Fruit fly (Drosophila melanogaster): ENCODE data around the gene CG13737.

CG13737 gene

dm6 chr3L:13911649-13912260 is 33.0 kb downstream of the CG13737 start (continued):
- TF ChIP-seq sug (tag; optimal IDR thresholded peaks at IDR 0.05) (peak; percentile 36), nerfin-1 (tag; optimal IDR thresholded peaks at IDR 0.05) (peak; percentile 51), Rfx (GFP tag; IDR thresholded peaks at IDR 0.05) (peak; percentile 66), CG30020 (tag; optimal IDR thresholded peaks at IDR 0.05) (peak; percentile 19), CG6813 (GFP tag; optimal IDR thresholded peaks at IDR 0.05) (peak; percentile 51), Dp (GFP tag; optimal IDR thresholded peaks at IDR 0.05) (no peak), Hr51 (GFP tag; optimal IDR thresholded peaks at IDR 0.05) (peak in 1 of 2 experiments; percentile 85), Rx (GFP tag; IDR thresholded peaks at IDR 0.05) (peak; percentile 50), CG12071 (GFP tag; optimal IDR thresholded peaks at IDR 0.05) (no peak), CG9727 (GFP tag; optimal IDR thresholded peaks at IDR 0.05) (peak; percentile 52), CG1233 (GFP tag; optimal IDR thresholded peaks at IDR 0.05) (peak; percentile 55), klu (GFP tag; IDR thresholded peaks at IDR 0.05) (peak; percentile 48; the same call in 1 of the 2 replicates), CG9437 (GFP tag; optimal IDR thresholded peaks at IDR 0.05) (peak; percentile 75), CG15269 (tag; optimal IDR thresholded peaks at IDR 0.05) (peak; percentile 81), Blimp-1 (GFP tag; optimal IDR thresholded peaks at IDR 0.05) (peak; percentile 68), CG14014 (GFP tag; IDR thresholded peaks at IDR 0.05) (peak; percentile 57), Meics (GFP tag; optimal IDR thresholded peaks at IDR 0.05) (peak; percentile 70), CG7357 (GFP tag; IDR thresholded peaks at IDR 0.05) (peak; percentile 62; the same call in 2 of the 3 replicates), Hr78 (GFP tag; optimal IDR thresholded peaks at IDR 0.05) (peak in 1 of 2 experiments; percentile 89), Chrac-16 (GFP tag; optimal IDR thresholded peaks at IDR 0.05) (peak; percentile 36), CG12391 (tag; optimal IDR thresholded peaks at IDR 0.05) (peak; percentile 72), CHES-1-like (GFP tag; optimal IDR thresholded peaks at IDR 0.05) (no peak), row (GFP tag; IDR thresholded peaks at IDR 0.05) (peak; percentile 69), CG12659 (GFP tag; optimal IDR thresholded peaks at IDR 0.05) (peak; percentile 69), zfh1 (GFP tag; IDR thresholded peaks at IDR 0.05) (peak; percentile 62; the same call in 1 of the 3 replicates), HmgZ (tag; optimal IDR thresholded peaks at IDR 0.05) (no peak), CG16815 (GFP tag; optimal IDR thresholded peaks at IDR 0.05) (peak; percentile 20), crc (GFP tag; optimal IDR thresholded peaks at IDR 0.05) (no peak), CG13624 (GFP tag; optimal IDR thresholded peaks at IDR 0.05) (peak; percentile 0), ewg (GFP tag; optimal IDR thresholded peaks at IDR 0.05) (peak; percentile 49), CG14441 (GFP tag; IDR thresholded peaks at IDR 0.05) (peak; percentile 64), knrl (GFP tag; IDR thresholded peaks at IDR 0.05; ENCODE audit: partially characterized antibody) (no peak), al (GFP tag; IDR thresholded peaks at IDR 0.05) (0 out of 2 replicates have a peak, but pooled peaks have one; percentile 5), CG5180 (GFP tag; optimal IDR thresholded peaks at IDR 0.05) (peak; percentile 4), tgo (GFP tag; IDR thresholded peaks at IDR 0.05) (peak; percentile 79), oc (tag; optimal IDR thresholded peaks at IDR 0.05) (peak; percentile 58), CG3407 (GFP tag; optimal IDR thresholded peaks at IDR 0.05) (peak; percentile 43), Ravus (GFP tag; IDR thresholded peaks at IDR 0.05) (no peak), cato (GFP tag; optimal IDR thresholded peaks at IDR 0.05; ENCODE audit: borderline replicate concordance) (peak; percentile 22), CG2116 (GFP tag; optimal IDR thresholded peaks at IDR 0.05) (peak; percentile 18), wor (GFP tag; IDR thresholded peaks at IDR 0.05) (peak; percentile 45; the same call in 1 of the 2 replicates), Fer1 (GFP tag; optimal IDR thresholded peaks at IDR 0.05) (peak; percentile 62), abd-A (tag; optimal IDR thresholded peaks at IDR 0.05) (no peak), TFAM (GFP tag; optimal IDR thresholded peaks at IDR 0.05) (no peak), CG4424 (GFP tag; optimal IDR thresholded peaks at IDR 0.05) (peak; percentile 75), CG15011 (GFP tag; optimal IDR thresholded peaks at IDR 0.05) (no peak), run (tag; optimal IDR thresholded peaks at IDR 0.05) (peak; percentile 2), CG4730 (GFP tag; IDR thresholded peaks at IDR 0.05) (peak; percentile 41; the same call in 1 of the 2 replicates)
